Worm (Caenorhabditis elegans) whole organism, L3 larva: Measurements from ENCODE around the gene ets-7.
A peak's percentile ranks its signal among the peaks of the same experiment; 100 is the strongest.

Source experiments
- R02D3.7 ChIP-seq: fragments of 150-350 bp; optimal IDR thresholded peaks from 2 replicates; lab custom pipeline; 2014; ENCODE audit warnings: missing biosample characterization, missing genetic modification characterization
- ZK546.5 ChIP-seq: sonication (generic microtip); optimal IDR thresholded peaks from 2 replicates; lab custom pipeline; 2017; ENCODE audit warnings: missing biosample characterization, missing genetic modification characterization
- aly-2 ChIP-seq: fragments of 150-350 bp; optimal IDR thresholded peaks from 2 replicates; lab custom pipeline; 2014; ENCODE audit warnings: missing biosample characterization, missing genetic modification characterization
- ceh-16 ChIP-seq: sonication (generic microtip); optimal IDR thresholded peaks from 2 replicates; lab custom pipeline; 2017; ENCODE audit warnings: missing biosample characterization, missing genetic modification characterization
- ceh-82 ChIP-seq: fragments of 150-350 bp; optimal IDR thresholded peaks from 2 replicates; lab custom pipeline; 2014; ENCODE audit warnings: missing biosample characterization, missing genetic modification characterization
- ceh-9 ChIP-seq: sonication (generic microtip); optimal IDR thresholded peaks from 2 replicates; lab custom pipeline; 2018; ENCODE audit warnings: missing biosample characterization, missing genetic modification characterization
- egl-5 ChIP-seq: fragments of 150-350 bp; optimal IDR thresholded peaks from 2 replicates; lab custom pipeline; 2017; ENCODE audit warnings: missing biosample characterization, missing genetic modification reagents, missing genetic modification characterization, inconsistent platforms
- elt-1 ChIP-seq: fragments of 150-350 bp; optimal IDR thresholded peaks from 2 replicates; lab custom pipeline; 2014; ENCODE audit warnings: missing biosample characterization, missing genetic modification characterization
- elt-2 ChIP-seq: sonication (generic microtip); optimal IDR thresholded peaks from 2 replicates; lab custom pipeline; 2016; ENCODE audit warnings: missing genetic modification reagents, mild to moderate bottlenecking, missing genetic modification characterization, missing compliant biosample characterization
- eor-1 ChIP-seq, 2 experiments: fragments of 150-350 bp; optimal IDR thresholded peaks; 2 replicates each; lab custom pipeline; 2014 to 2018; ENCODE audit warnings: missing biosample characterization in 2 of 2, missing genetic modification characterization in 2 of 2
- fkh-2 ChIP-seq: fragments of 150-350 bp; optimal IDR thresholded peaks from 2 replicates; lab custom pipeline; 2014; ENCODE audit warnings: missing biosample characterization, missing genetic modification reagents, missing genetic modification characterization
- jun-1 ChIP-seq: fragments of 150-350 bp; optimal IDR thresholded peaks from 2 replicates; lab custom pipeline; 2014; ENCODE audit warnings: missing biosample characterization, missing genetic modification reagents, missing genetic modification characterization
- lin-15B ChIP-seq: fragments of 150-350 bp; optimal IDR thresholded peaks from 2 replicates; lab custom pipeline; 2014; ENCODE audit warnings: missing biosample characterization, missing genetic modification characterization
- lin-39 ChIP-seq: fragments of 150-350 bp; optimal IDR thresholded peaks from 2 replicates; lab custom pipeline; 2018; ENCODE audit warnings: missing biosample characterization, missing genetic modification reagents, missing genetic modification characterization
- lsy-12 ChIP-seq: sonication (generic microtip); optimal IDR thresholded peaks from 2 replicates; lab custom pipeline; 2016; ENCODE audit warnings: mild to moderate bottlenecking, missing genetic modification characterization, missing compliant biosample characterization
- mdl-1 ChIP-seq: fragments of 150-350 bp; optimal IDR thresholded peaks from 2 replicates; lab custom pipeline; 2014; ENCODE audit warnings: missing biosample characterization, missing genetic modification characterization
- nhr-11 ChIP-seq: fragments of 150-350 bp; optimal IDR thresholded peaks from 2 replicates; lab custom pipeline; 2014; ENCODE audit warnings: missing biosample characterization, missing genetic modification characterization
- nhr-23 ChIP-seq: fragments of 150-350 bp; optimal IDR thresholded peaks from 2 replicates; lab custom pipeline; 2014; ENCODE audit warnings: missing biosample characterization, missing genetic modification reagents, missing genetic modification characterization
- nhr-237 ChIP-seq: fragments of 150-350 bp; optimal IDR thresholded peaks from 2 replicates; lab custom pipeline; 2014; ENCODE audit warnings: missing biosample characterization, missing genetic modification characterization
- nhr-25 ChIP-seq: sonication (generic microtip); optimal IDR thresholded peaks from 2 replicates; lab custom pipeline; 2017; ENCODE audit warnings: missing biosample characterization, missing genetic modification characterization
- nhr-28 ChIP-seq: fragments of 150-350 bp; optimal IDR thresholded peaks from 2 replicates; lab custom pipeline; 2014; ENCODE audit warnings: missing biosample characterization, missing genetic modification characterization
- nhr-43 ChIP-seq: sonication (generic microtip); optimal IDR thresholded peaks from 2 replicates; lab custom pipeline; 2016; ENCODE audit warnings: mild to moderate bottlenecking, missing genetic modification characterization, missing compliant biosample characterization; ENCODE audit not compliant: poor library complexity, severe bottlenecking
- nhr-67 ChIP-seq: fragments of 150-350 bp; optimal IDR thresholded peaks from 2 replicates; lab custom pipeline; 2014; ENCODE audit warnings: missing biosample characterization, missing genetic modification characterization
- nhr-76 ChIP-seq: fragments of 150-350 bp; sonication (generic microtip); optimal IDR thresholded peaks from 5 replicates; lab custom pipeline; 2014; ENCODE audit warnings: missing biosample characterization, missing genetic modification characterization
- nhr-77 ChIP-seq: fragments of 150-350 bp; optimal IDR thresholded peaks from 2 replicates; lab custom pipeline; 2014; ENCODE audit warnings: missing biosample characterization, missing genetic modification characterization
- pha-4 ChIP-seq: fragments of 150-350 bp; optimal IDR thresholded peaks from 2 replicates; lab custom pipeline; 2014; ENCODE audit warnings: missing biosample characterization, missing genetic modification reagents, missing genetic modification characterization
- pqm-1 ChIP-seq: fragments of 150-350 bp; optimal IDR thresholded peaks from 2 replicates; lab custom pipeline; 2017; ENCODE audit warnings: missing biosample characterization, missing genetic modification characterization, inconsistent platforms
- sea-2 ChIP-seq: fragments of 150-350 bp; sonication (generic microtip); optimal IDR thresholded peaks from 4 replicates; lab custom pipeline; 2014; ENCODE audit warnings: missing biosample characterization, missing genetic modification reagents, missing genetic modification characterization
- skn-1 ChIP-seq: fragments of 150-350 bp; optimal IDR thresholded peaks from 2 replicates; lab custom pipeline; 2014; ENCODE audit warnings: missing biosample characterization, missing genetic modification characterization
- tbx-2 ChIP-seq: sonication (generic microtip); optimal IDR thresholded peaks from 2 replicates; lab custom pipeline; 2016; ENCODE audit warnings: mild to moderate bottlenecking, missing genetic modification characterization, missing compliant biosample characterization
- unc-39 ChIP-seq: sonication (generic microtip); optimal IDR thresholded peaks from 4 replicates; lab custom pipeline; 2017; ENCODE audit warnings: missing biosample characterization, missing genetic modification characterization
- ztf-11 ChIP-seq: fragments of 150-350 bp; optimal IDR thresholded peaks from 2 replicates; lab custom pipeline; 2014; ENCODE audit warnings: missing biosample characterization, missing genetic modification characterization

The ets-7 gene

DNA sequence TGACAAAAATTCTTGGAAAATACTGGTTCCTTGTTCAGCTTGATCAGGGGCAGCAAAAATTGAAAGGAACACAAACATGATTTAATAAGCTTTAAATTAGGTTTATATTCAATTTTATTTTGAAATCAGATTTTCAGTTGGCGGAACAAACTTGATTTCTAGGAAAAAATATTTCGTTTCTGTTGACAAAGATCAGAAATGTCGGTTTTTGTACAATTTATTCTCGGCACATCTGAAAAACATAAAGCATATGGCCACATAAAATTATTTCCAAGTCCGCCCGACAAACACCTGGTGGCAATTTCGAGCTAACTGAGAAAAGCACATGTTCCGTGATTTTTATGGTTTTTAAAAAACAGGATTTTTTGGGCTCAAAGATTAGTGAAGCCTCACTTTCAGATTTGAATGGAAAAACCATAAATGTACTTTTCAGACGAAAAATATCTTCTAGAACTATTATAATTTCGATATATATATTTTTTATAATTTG lies 4.7 kb downstream of the ets-7 start, which contains the start of gene ttr-10:
ttr-10 (minus strand) TSS at position 51 of the 490 bp plus-strand sequence.
- TF ChIP-seq fkh-2 (tag; lab: Kevin White, UChicago) (no peak), elt-1 (tag; lab: Kevin White, UChicago) (no peak), tbx-2 (no peak), eor-1 (tag; optimal IDR thresholded peaks at IDR 0.05; lab: Kevin White, UChicago) (no peak), nhr-23 (tag; lab: Kevin White, UChicago) (no peak), nhr-76 (no peak)
- TF ChIP-seq, all 47 proteins: peak for 0

DNA sequence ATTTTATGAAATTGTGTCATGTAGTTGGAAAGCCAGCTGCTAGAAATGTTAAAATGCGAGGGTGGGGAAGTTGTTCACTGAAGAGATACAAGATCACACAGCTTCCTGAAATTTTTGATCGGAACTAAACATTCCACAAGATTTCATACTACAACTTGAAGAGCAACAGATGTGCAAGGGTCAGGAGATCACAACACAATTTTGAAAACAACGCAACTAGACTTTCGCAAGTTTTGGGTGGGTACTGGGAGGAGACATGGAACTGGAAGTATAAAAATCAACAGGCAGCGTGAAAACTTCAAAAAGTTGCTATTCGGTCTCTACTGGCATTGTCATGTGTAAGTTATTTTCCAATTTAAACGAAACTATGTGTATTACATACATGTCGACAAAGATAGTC lies 6.8 kb downstream of the ets-7 start, which contains the start of gene F19F10.3:
F19F10.3 (plus strand) TSS at position 301 of the 400 bp plus-strand sequence.
- no peak for TF ChIP-seq ZK546.5 (tag; lab: Kevin White, UChicago)

DNA sequence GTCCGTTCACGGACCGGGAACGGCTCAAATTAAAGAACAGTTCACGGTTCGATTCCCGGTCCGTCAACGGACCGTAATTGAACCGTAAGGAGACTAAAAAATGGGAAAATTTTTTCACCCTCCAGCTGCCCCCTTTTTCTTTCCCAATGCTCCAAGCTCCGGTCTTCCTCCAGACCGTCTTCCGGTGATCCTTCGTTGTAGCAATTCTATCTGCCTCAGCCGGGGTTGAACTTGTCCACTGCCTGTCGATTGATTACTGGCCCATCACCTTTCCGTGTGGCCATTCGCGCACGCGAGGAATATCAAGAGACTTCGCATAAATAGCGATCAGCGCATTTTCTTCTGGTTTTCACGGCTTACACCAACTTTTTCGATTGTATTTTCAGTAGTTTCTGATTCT lies 10.1 kb downstream of the ets-7 start:
- peak; percentile 2 for TF ChIP-seq nhr-25 (tag; lab: Kevin White, UChicago)

DNA sequence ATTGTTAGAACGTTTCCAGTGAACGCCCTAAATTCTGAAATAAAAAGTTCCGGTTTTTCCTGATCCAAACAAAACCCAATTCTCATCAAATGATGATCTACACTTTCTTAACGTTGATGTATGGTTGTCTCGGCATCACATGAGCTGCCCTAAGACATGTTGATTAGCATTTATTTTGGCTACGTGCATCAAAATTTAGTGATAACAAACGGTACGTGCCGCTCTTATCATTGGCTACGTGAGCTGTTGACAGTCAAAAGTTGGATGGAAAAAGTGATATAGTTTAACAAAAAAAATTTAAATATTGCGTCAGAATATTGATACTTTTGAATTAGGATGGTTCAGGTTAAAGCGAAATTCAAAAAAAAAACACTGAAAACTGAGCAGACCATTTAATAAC lies 10.6 kb downstream of the ets-7 start:
- TF ChIP-seq nhr-67 (tag; lab: Kevin White, UChicago) (no peak), R02D3.7 (no peak), eor-1 (tag; optimal IDR thresholded peaks at IDR 0.05; lab: Kevin White, UChicago) (no peak), pqm-1 (tag; lab: Kevin White, UChicago) (peak; percentile 76), skn-1 (tag; lab: Kevin White, UChicago) (no peak), nhr-77 (tag; lab: Kevin White, UChicago) (no peak), lsy-12 (tag; lab: Kevin White, UChicago) (no peak), jun-1 (tag; lab: Kevin White, UChicago) (no peak), lin-39 (tag; lab: Kevin White, UChicago) (no peak), ceh-82 (tag; lab: Kevin White, UChicago) (no peak), elt-2 (tag; lab: Kevin White, UChicago) (peak; percentile 77), ceh-16 (tag; lab: Kevin White, UChicago) (no peak), nhr-25 (tag; lab: Kevin White, UChicago) (no peak), nhr-11 (tag; lab: Kevin White, UChicago) (no peak), ceh-9 (tag; lab: Kevin White, UChicago) (no peak), egl-5 (tag; lab: Kevin White, UChicago) (no peak), mdl-1 (no peak), nhr-28 (tag; lab: Kevin White, UChicago) (no peak), sea-2 (GFP tag; lab: Kevin White, UChicago) (no peak), nhr-23 (tag; lab: Kevin White, UChicago) (no peak), pha-4 (tag; lab: Kevin White, UChicago) (peak; percentile 24), aly-2 (tag; lab: Kevin White, UChicago) (no peak), unc-39 (tag; lab: Kevin White, UChicago) (no peak), nhr-43 (no peak), lin-15B (tag; lab: Kevin White, UChicago) (no peak)

DNA sequence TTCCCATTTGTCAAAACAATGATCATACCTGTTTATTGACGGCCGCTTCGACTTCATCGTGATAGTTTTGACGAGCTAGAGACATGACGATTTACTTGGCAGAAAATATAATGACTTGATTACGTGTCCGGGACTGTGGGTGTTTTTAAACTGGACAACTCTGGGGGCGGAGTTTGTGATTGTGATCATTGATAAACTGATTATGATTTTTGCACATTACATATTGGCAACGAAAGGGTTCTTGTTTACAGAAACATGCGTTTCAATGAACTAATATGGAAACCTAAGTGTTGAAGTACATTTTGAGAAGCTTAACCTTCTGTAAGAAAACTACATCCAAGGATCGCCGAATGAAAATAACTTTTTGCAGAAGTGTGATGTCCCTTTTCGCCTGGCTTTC lies 11.1 kb downstream of the ets-7 start, which contains the start of gene ftn-1:
ftn-1 (minus strand) TSS at position 101 of the 400 bp plus-strand sequence.
- TF ChIP-seq fkh-2 (tag; lab: Kevin White, UChicago) = no peak
- TF ChIP-seq skn-1 (tag; lab: Kevin White, UChicago) = no peak
- no peak for TF ChIP-seq nhr-11 (tag; lab: Kevin White, UChicago)
- TF ChIP-seq ceh-82 (tag; lab: Kevin White, UChicago) = no peak
- no peak for TF ChIP-seq mdl-1
- no peak for TF ChIP-seq ztf-11 (tag; lab: Kevin White, UChicago)
- no peak for TF ChIP-seq nhr-28 (tag; lab: Kevin White, UChicago)
- TF ChIP-seq elt-1 (tag; lab: Kevin White, UChicago) = no peak

DNA sequence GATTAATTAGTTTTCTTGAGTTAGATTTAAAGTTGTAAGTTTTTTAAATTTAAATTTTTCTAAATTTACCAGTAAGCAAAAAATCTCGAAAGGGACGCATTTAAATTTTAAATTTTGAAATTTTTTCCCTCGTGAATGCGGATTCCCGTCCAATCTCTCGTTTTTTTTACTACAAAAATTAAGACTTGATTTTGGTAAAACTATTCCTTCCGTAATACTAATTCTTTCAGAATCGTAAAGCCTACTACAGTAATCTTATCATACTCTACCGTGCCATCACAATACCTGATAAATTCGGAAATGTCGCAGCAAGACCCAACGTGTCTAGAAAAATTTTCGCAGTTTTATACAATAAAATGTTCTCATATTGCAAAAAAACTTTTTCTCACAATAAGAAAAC lies 13.4 kb downstream of the ets-7 start, which contains the start of the genes C54F6.19 and nhx-3:
C54F6.19 (plus strand) TSS at position 301 of the 400 bp plus-strand sequence.
nhx-3 (minus strand) TSS at position 337 of the 400 bp plus-strand sequence.
- TF ChIP-seq elt-2 (tag; lab: Kevin White, UChicago) = no peak
- TF ChIP-seq nhr-237 (tag; lab: Kevin White, UChicago) = no peak
